Worm (Caenorhabditis elegans): ENCODE data around the gene F58F12.4.

F58F12.4 gene

ce11 chrII:6347341-6348118 is 39.0 kb upstream of the F58F12.4 start, which contains the start of gene lgg-1:
Gene lgg-1, minus strand, starts transcription at chrII:6347719.
- TF ChIP-seq ztf-23 (GFP tag; IDR thresholded peaks at IDR 0.05) (no peak; the same call in 1 of the 2 replicates), ztf-29 (GFP tag; IDR thresholded peaks at IDR 0.05) (no peak), T22C8.4 (GFP tag; IDR thresholded peaks at IDR 0.05) (peak; percentile 84), klf-2 (GFP tag; conservative IDR thresholded peaks at IDR 0.05) (no peak), tab-1 (GFP tag; IDR thresholded peaks at IDR 0.05) (0 out of 2 replicates have a peak, but pooled peaks have one; percentile 13), flt-1 (GFP tag; IDR thresholded peaks at IDR 0.05) (0 out of 2 replicates have a peak, but pooled peaks have one; percentile 11), cog-1 (tag; optimal IDR thresholded peaks at IDR 0.05) (no peak), med-1 (GFP tag; optimal IDR thresholded peaks at IDR 0.05; ENCODE audit: insufficient read depth) (no peak), ref-1 (GFP tag; conservative IDR thresholded peaks at IDR 0.05) (no peak)

DNA sequence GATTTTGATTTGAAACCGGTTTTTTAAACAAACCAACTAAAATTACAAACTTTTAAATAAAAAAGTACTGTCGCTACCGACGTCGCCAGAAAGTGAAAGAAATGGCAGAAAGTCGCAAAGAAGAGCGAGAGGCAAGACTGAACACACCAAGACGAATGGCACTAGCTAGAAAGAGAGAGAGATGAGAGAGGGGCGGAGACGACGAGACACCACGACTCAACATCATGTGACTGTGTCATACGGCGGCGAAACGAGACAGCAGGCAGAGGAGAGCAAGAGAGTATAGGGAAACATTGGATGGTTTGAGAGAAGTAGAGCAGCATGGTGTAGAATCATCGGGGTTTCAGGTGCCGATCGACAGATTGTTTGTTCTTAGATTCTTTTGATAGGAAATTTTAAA is 38.2 kb upstream of the F58F12.4 start:
- TF ChIP-seq flt-1 (GFP tag; IDR thresholded peaks at IDR 0.05) (0 out of 2 replicates have a peak, but pooled peaks have one; percentile 51), ztf-23 (GFP tag; IDR thresholded peaks at IDR 0.05) (no peak; the same call in 1 of the 2 replicates), tab-1 (GFP tag; IDR thresholded peaks at IDR 0.05) (0 out of 2 replicates have a peak, but pooled peaks have one; percentile 11), cog-1 (tag; optimal IDR thresholded peaks at IDR 0.05) (peak; percentile 68), med-1 (GFP tag; optimal IDR thresholded peaks at IDR 0.05; ENCODE audit: insufficient read depth) (no peak)

ce11 chrII:6349968-6350367 is 36.6 kb upstream of the F58F12.4 start:
- TF ChIP-seq ztf-29 (GFP tag; IDR thresholded peaks at IDR 0.05) (no peak), ztf-23 (GFP tag; IDR thresholded peaks at IDR 0.05) (no peak), ref-1 (GFP tag; conservative IDR thresholded peaks at IDR 0.05) (no peak), flt-1 (GFP tag; IDR thresholded peaks at IDR 0.05) (no peak), cog-1 (tag; optimal IDR thresholded peaks at IDR 0.05) (no peak), T22C8.4 (GFP tag; IDR thresholded peaks at IDR 0.05) (no peak), klf-2 (GFP tag; conservative IDR thresholded peaks at IDR 0.05) (no peak), med-1 (GFP tag; optimal IDR thresholded peaks at IDR 0.05; ENCODE audit: insufficient read depth) (no peak), tab-1 (GFP tag; IDR thresholded peaks at IDR 0.05) (no peak)

DNA sequence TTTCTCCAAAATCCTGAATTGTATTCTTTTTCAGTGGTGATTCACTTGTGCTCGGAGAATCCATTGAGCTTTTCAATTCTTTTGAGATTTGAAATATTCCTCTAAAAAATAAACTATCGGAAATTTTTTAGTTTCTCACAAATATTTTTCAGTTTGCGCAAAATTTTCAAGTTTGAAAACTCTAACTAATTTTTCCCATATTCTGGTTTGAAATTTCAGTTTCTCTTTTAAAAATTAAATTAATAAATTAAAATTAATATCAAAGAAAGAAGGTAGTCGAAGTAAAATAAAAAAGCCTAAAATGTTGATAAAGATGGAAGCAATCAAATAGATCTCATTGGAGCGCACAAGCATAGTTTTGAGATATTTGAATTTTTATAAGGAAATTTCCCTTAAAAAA is 34.7 kb upstream of the F58F12.4 start, which contains the start of gene C32D5.10:
TSS of gene C32D5.10 (minus strand) at position 101 of the 400 bp plus-strand sequence.
- no peak for TF ChIP-seq cog-1 (tag; optimal IDR thresholded peaks at IDR 0.05)
- no peak for TF ChIP-seq ztf-23 (GFP tag; IDR thresholded peaks at IDR 0.05)
- no peak for TF ChIP-seq ref-1 (GFP tag; conservative IDR thresholded peaks at IDR 0.05)

DNA sequence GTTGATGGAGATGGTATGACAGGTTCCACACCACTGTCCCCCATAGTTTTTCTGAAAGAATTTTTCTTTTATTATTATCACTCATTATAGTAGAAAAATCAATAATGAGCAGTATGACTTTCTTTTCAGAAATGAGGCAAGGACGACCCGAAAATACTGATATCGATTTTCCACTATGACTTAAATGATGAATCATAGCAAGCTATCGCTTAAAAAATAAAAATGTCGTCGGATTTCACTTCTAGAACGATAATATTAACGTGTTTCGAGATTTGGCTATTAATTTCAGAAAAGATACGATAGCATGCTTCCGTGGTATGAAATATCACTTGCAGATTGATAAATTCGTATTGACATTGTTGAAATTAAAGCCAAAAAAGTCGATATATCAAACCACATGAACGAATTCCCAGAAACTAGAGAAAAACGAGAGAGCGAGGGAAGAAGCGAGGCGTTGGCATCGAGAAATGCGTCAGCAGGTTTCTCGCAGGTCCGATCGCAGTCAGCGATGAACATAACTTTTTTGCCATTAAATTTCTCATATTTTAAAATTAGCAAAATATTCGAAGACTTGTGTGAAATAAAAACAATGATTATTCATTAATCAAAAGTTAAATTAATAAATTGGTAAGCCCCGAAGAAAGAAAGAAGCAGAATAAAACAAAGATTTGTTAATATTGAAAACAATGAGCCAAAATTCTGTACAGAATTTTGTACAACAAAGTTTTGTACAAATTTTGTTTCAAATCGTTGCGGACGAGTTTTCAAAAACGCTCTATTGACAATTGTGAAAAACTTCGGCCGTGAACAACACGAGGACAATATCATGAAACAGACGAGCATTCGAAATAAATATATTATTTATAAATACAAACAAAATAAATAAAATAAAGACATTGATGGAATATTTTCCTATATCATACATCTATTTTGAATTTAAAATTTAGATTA is 30.9 kb upstream of the F58F12.4 start, which contains the start of gene C32D5.11:
TSS of gene C32D5.11 (minus strand) at position 51 of the 951 bp plus-strand sequence.
- peak; percentile 18 for TF ChIP-seq med-1 (GFP tag; optimal IDR thresholded peaks at IDR 0.05; ENCODE audit: insufficient read depth)
- peak; percentile 7; the same call in 1 of the 2 replicates for TF ChIP-seq T22C8.4 (GFP tag; IDR thresholded peaks at IDR 0.05)
- no peak for TF ChIP-seq klf-2 (GFP tag; conservative IDR thresholded peaks at IDR 0.05)
- TF ChIP-seq ztf-23 (GFP tag; IDR thresholded peaks at IDR 0.05) = 0 out of 2 replicates have a peak, but pooled peaks have one; percentile 31
- no peak for TF ChIP-seq ref-1 (GFP tag; conservative IDR thresholded peaks at IDR 0.05)

DNA sequence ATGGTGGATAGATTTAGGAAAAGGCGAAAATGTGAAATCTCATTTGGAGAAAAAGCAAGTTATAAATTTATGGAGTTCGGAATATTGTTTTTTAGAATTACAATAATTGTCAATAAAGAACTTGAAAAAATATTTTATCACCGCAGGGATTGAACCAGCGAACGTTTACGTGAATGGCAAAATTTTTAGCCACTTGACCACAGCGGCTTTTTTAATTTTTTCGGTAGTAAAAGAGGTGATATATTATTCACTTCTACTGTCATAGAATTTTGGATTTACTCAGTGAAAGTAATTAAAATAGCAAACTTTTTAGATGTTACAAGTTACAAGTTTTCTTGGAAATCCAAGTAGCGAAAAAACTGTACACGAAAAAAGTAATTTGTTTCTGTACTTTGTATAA is 28.3 kb upstream of the F58F12.4 start:
- TF ChIP-seq ztf-23 (GFP tag; IDR thresholded peaks at IDR 0.05) = no peak
- no peak for TF ChIP-seq ref-1 (GFP tag; conservative IDR thresholded peaks at IDR 0.05)
- TF ChIP-seq med-1 (GFP tag; optimal IDR thresholded peaks at IDR 0.05; ENCODE audit: insufficient read depth) = no peak
- no peak for TF ChIP-seq T22C8.4 (GFP tag; IDR thresholded peaks at IDR 0.05)
- no peak for TF ChIP-seq klf-2 (GFP tag; conservative IDR thresholded peaks at IDR 0.05)
- TF ChIP-seq cog-1 (tag; optimal IDR thresholded peaks at IDR 0.05) = no peak
- TF ChIP-seq ztf-29 (GFP tag; IDR thresholded peaks at IDR 0.05) = no peak
- TF ChIP-seq tab-1 (GFP tag; IDR thresholded peaks at IDR 0.05) = no peak
- no peak for TF ChIP-seq flt-1 (GFP tag; IDR thresholded peaks at IDR 0.05)

DNA sequence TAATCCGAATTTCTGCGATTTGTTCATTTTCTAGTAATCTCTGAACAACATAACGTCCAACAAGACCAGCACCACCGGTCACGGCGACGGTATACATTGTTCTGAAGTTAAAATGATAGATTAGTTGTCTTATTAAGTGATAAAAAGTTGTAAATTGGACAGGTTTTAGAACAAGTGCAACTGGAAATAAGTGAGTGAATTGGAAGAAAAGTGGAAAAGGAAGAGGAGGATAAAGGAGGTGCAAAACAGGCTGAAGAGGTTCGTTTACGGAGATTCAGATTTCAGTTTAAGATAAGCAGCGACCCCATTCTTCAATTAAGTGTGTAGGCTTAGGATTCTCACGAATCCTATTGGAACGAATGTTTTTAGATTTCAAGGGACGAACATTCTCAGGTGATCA is 27.7 kb upstream of the F58F12.4 start, which contains the start of gene C32D5.12:
TSS of gene C32D5.12 (minus strand) at position 101 of the 400 bp plus-strand sequence.
- TF ChIP-seq ref-1 (GFP tag; conservative IDR thresholded peaks at IDR 0.05) (no peak), T22C8.4 (GFP tag; IDR thresholded peaks at IDR 0.05) (no peak), tab-1 (GFP tag; IDR thresholded peaks at IDR 0.05) (no peak), ztf-23 (GFP tag; IDR thresholded peaks at IDR 0.05) (no peak), ztf-29 (GFP tag; IDR thresholded peaks at IDR 0.05) (no peak), flt-1 (GFP tag; IDR thresholded peaks at IDR 0.05) (no peak), med-1 (GFP tag; optimal IDR thresholded peaks at IDR 0.05; ENCODE audit: insufficient read depth) (no peak), klf-2 (GFP tag; conservative IDR thresholded peaks at IDR 0.05) (no peak), cog-1 (tag; optimal IDR thresholded peaks at IDR 0.05) (no peak)

DNA sequence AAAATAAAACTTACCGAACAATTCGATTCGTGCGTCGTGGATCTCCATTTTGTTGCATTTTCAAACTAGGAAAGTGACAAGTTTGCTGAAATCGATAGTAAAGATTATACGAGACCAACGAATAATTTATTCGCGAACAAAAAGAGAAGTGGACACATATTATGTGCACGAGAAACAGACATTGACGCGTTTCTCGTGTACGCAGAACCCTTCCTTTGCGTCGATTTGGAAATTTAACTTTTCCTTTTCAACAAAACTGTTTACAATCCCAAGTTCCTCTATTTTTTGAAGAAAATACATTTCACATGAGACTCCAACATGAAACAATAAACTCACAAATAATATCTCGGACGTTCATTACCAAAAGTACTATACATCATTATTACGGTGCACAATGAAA is 25.7 kb upstream of the F58F12.4 start, which contains the start of gene K10B2.4:
TSS of gene K10B2.4 (minus strand) at position 138 of the 400 bp plus-strand sequence.
- TF ChIP-seq T22C8.4 (GFP tag; IDR thresholded peaks at IDR 0.05) (no peak), med-1 (GFP tag; optimal IDR thresholded peaks at IDR 0.05; ENCODE audit: insufficient read depth) (no peak), cog-1 (tag; optimal IDR thresholded peaks at IDR 0.05) (no peak), flt-1 (GFP tag; IDR thresholded peaks at IDR 0.05) (no peak), ztf-29 (GFP tag; IDR thresholded peaks at IDR 0.05) (no peak), ref-1 (GFP tag; conservative IDR thresholded peaks at IDR 0.05) (no peak), ztf-23 (GFP tag; IDR thresholded peaks at IDR 0.05) (peak; percentile 65; the same call in 1 of the 2 replicates)
